Fruit fly (Drosophila melanogaster) whole organism, embryonic: ENCODE measurements around the gene rols.

Experiments used
- Bteb2 ChIP-seq: fragments of 200-800 bp; sonication (Bioruptor generic); optimal IDR thresholded peaks from 2 replicates; lab custom pipeline; 2016; ENCODE audit warnings: missing biosample characterization, missing genetic modification characterization
- CG1024 ChIP-seq: fragments of 200-800 bp; sonication (Bioruptor generic); IDR thresholded peaks from 2 replicates; pipeline ENCODE4 v1.3.6; 2022; ENCODE audit warnings: missing biosample characterization, missing genetic modification characterization
- CG10274 ChIP-seq: fragments of 200-800 bp; sonication (Bioruptor generic); optimal IDR thresholded peaks from 3 replicates; lab custom pipeline; 2017; ENCODE audit warnings: missing biosample characterization, mild to moderate bottlenecking, missing genetic modification characterization
- CG10366 ChIP-seq: fragments of 200-800 bp; sonication (Bioruptor generic); IDR thresholded peaks from 2 replicates; pipeline ENCODE4 v1.3.6; 2022; ENCODE audit warnings: missing biosample characterization, missing genetic modification characterization
- CG10565 ChIP-seq: fragments of 200-800 bp; sonication (Bioruptor generic); optimal IDR thresholded peaks from 3 replicates; lab custom pipeline; 2016; ENCODE audit warnings: missing biosample characterization, mild to moderate bottlenecking, missing genetic modification characterization
- CG11085 ChIP-seq: fragments of 200-800 bp; sonication (Bioruptor generic); IDR thresholded peaks from 2 replicates; pipeline ENCODE4 v1.3.6; 2022; ENCODE audit warnings: missing biosample characterization, missing genetic modification characterization
- CG11093 ChIP-seq: fragments of 200-800 bp; sonication (Bioruptor generic); IDR thresholded peaks from 3 replicates; pipeline ENCODE4 v1.3.6; 2022; ENCODE audit warnings: missing biosample characterization, missing genetic modification characterization
- CG11696 ChIP-seq: fragments of 200-800 bp; sonication (Bioruptor generic); IDR thresholded peaks from 2 replicates; pipeline ENCODE4 v1.3.6; 2022; ENCODE audit warnings: missing biosample characterization, missing genetic modification characterization
- CG1529 ChIP-seq: fragments of 200-800 bp; sonication (Bioruptor generic); optimal IDR thresholded peaks from 3 replicates; lab custom pipeline; 2018; ENCODE audit warnings: missing biosample characterization, missing genetic modification characterization
- CG16863 ChIP-seq: fragments of 200-800 bp; sonication (Bioruptor generic); optimal IDR thresholded peaks from 3 replicates; lab custom pipeline; 2016; ENCODE audit warnings: missing biosample characterization, missing genetic modification characterization
- CG17328 ChIP-seq: fragments of 200-800 bp; sonication (Bioruptor generic); IDR thresholded peaks from 2 replicates; pipeline ENCODE4 v1.3.6; 2022; ENCODE audit warnings: missing biosample characterization, missing genetic modification characterization
- CG31388 ChIP-seq: fragments of 200-800 bp; sonication (Bioruptor generic); optimal IDR thresholded peaks from 2 replicates; lab custom pipeline; 2016; ENCODE audit warnings: missing biosample characterization, missing genetic modification characterization
- CG32772 ChIP-seq: fragments of 200-800 bp; sonication (Bioruptor generic); IDR thresholded peaks from 2 replicates; pipeline ENCODE4 v1.3.6; 2022; ENCODE audit warnings: missing biosample characterization, missing genetic modification characterization
- CG4707 ChIP-seq: fragments of 200-800 bp; sonication (Bioruptor generic); optimal IDR thresholded peaks from 2 replicates; lab custom pipeline; 2018; ENCODE audit warnings: missing biosample characterization, mild to moderate bottlenecking, missing genetic modification characterization, moderate library complexity
- CG6765 ChIP-seq: fragments of 200-800 bp; sonication (Bioruptor generic); optimal IDR thresholded peaks from 3 replicates; lab custom pipeline; 2017; ENCODE audit warnings: missing biosample characterization, mild to moderate bottlenecking, missing genetic modification characterization
- CG6813 ChIP-seq: fragments of 200-800 bp; sonication (Bioruptor generic); optimal IDR thresholded peaks from 2 replicates; lab custom pipeline; 2017; ENCODE audit warnings: missing biosample characterization, missing genetic modification characterization, mild to moderate bottlenecking, moderate library complexity, missing genetic modification reagents
- CG8388 ChIP-seq: fragments of 200-800 bp; sonication (Bioruptor generic); optimal IDR thresholded peaks from 2 replicates; lab custom pipeline; 2019; ENCODE audit warnings: missing biosample characterization, mild to moderate bottlenecking, missing genetic modification characterization, moderate library complexity
- CG8765 ChIP-seq: fragments of 200-800 bp; sonication (Bioruptor generic); IDR thresholded peaks from 2 replicates; pipeline ENCODE4 v1.3.6; 2022; ENCODE audit warnings: missing biosample characterization, missing genetic modification characterization
- CG8944 ChIP-seq: fragments of 200-800 bp; sonication (Bioruptor generic); optimal IDR thresholded peaks from 3 replicates; lab custom pipeline; 2016; ENCODE audit warnings: missing biosample characterization, missing genetic modification characterization
- CG9215 ChIP-seq: fragments of 200-800 bp; sonication (Bioruptor generic); IDR thresholded peaks from 2 replicates; pipeline ENCODE4 v1.3.6; 2022; ENCODE audit warnings: missing biosample characterization, missing genetic modification characterization
- CkIIα-i1 ChIP-seq: fragments of 200-800 bp; sonication (Bioruptor generic); IDR thresholded peaks from 2 replicates; pipeline ENCODE4 v1.3.6; 2022; ENCODE audit warnings: missing biosample characterization, missing genetic modification characterization
- Doc2 ChIP-seq: fragments of 200-800 bp; sonication (Bioruptor generic); IDR thresholded peaks from 2 replicates; pipeline ENCODE4 v1.3.6; 2022; ENCODE audit warnings: missing biosample characterization, missing genetic modification characterization
- Dp ChIP-seq: fragments of 200-800 bp; sonication (Bioruptor generic); optimal IDR thresholded peaks from 2 replicates; lab custom pipeline; 2018; ENCODE audit warnings: missing biosample characterization, mild to moderate bottlenecking, missing genetic modification characterization, moderate library complexity
- Drgx ChIP-seq: fragments of 200-800 bp; sonication (Bioruptor generic); IDR thresholded peaks from 2 replicates; pipeline ENCODE4 v1.3.6; 2022; ENCODE audit warnings: missing biosample characterization, missing genetic modification characterization
- Ets65A ChIP-seq: fragments of 200-800 bp; sonication (Bioruptor generic); peaks from one replicate; lab custom pipeline; 2016; ENCODE audit warnings: missing biosample characterization, missing genetic modification characterization
- Fer3 ChIP-seq: fragments of 200-800 bp; sonication (Bioruptor generic); optimal IDR thresholded peaks from 2 replicates; lab custom pipeline; 2018; ENCODE audit warnings: missing biosample characterization, mild to moderate bottlenecking, missing genetic modification characterization, moderate library complexity
- HmgD ChIP-seq: fragments of 200-800 bp; sonication (Bioruptor generic); optimal IDR thresholded peaks from 3 replicates; lab custom pipeline; 2016; ENCODE audit warnings: missing biosample characterization, missing genetic modification characterization
- Opbp ChIP-seq: fragments of 200-800 bp; sonication (Bioruptor generic); IDR thresholded peaks from 3 replicates; pipeline ENCODE4 v1.3.6; 2022; ENCODE audit warnings: missing biosample characterization, missing genetic modification characterization; ENCODE audit not compliant: partially characterized antibody
- Poxn ChIP-seq: fragments of 200-800 bp; sonication (Bioruptor generic); IDR thresholded peaks from 2 replicates; pipeline ENCODE4 v1.3.6; 2022; ENCODE audit warnings: missing biosample characterization, missing genetic modification characterization
- Six4 ChIP-seq: fragments of 200-800 bp; sonication (Bioruptor generic); optimal IDR thresholded peaks from 2 replicates; lab custom pipeline; 2016; ENCODE audit warnings: missing biosample characterization, missing genetic modification characterization
- Taf1 ChIP-seq: fragments of 200-800 bp; sonication (Bioruptor generic); IDR thresholded peaks from 2 replicates; pipeline ENCODE4 v1.3.6; 2022; ENCODE audit warnings: missing biosample characterization, missing genetic modification characterization
- Vsx1 ChIP-seq: fragments of 200-800 bp; sonication (Bioruptor generic); optimal IDR thresholded peaks from 2 replicates; lab custom pipeline; 2017; ENCODE audit warnings: missing biosample characterization, mild to moderate bottlenecking, missing genetic modification characterization, missing genetic modification reagents
- Xrp1 ChIP-seq: fragments of 200-800 bp; sonication (Bioruptor generic); IDR thresholded peaks from 2 replicates; pipeline ENCODE4 v1.3.6; 2022; ENCODE audit warnings: missing biosample characterization, missing genetic modification characterization
- al ChIP-seq: fragments of 200-800 bp; sonication (Bioruptor generic); IDR thresholded peaks from 2 replicates; pipeline ENCODE4 v1.3.6; 2022; ENCODE audit warnings: missing biosample characterization, missing genetic modification characterization
- ap ChIP-seq: fragments of 200-800 bp; sonication (Bioruptor generic); IDR thresholded peaks from 2 replicates; pipeline ENCODE4 v1.3.6; 2022; ENCODE audit warnings: missing biosample characterization, missing genetic modification characterization
- ash1 ChIP-seq: fragments of 200-800 bp; sonication (Bioruptor generic); optimal IDR thresholded peaks from 2 replicates; lab custom pipeline; 2018; ENCODE audit warnings: missing biosample characterization, mild to moderate bottlenecking, missing genetic modification characterization
- emc ChIP-seq: fragments of 200-800 bp; sonication (Bioruptor generic); optimal IDR thresholded peaks from 2 replicates; lab custom pipeline; 2016; ENCODE audit warnings: missing biosample characterization, missing genetic modification characterization
- eyg ChIP-seq: fragments of 200-800 bp; sonication (Bioruptor generic); optimal IDR thresholded peaks from 3 replicates; lab custom pipeline; 2016; ENCODE audit warnings: missing biosample characterization, missing genetic modification characterization
- ftz-f1 ChIP-seq: fragments of 200-800 bp; sonication (Bioruptor generic); optimal IDR thresholded peaks from 2 replicates; lab custom pipeline; 2016; ENCODE audit warnings: missing biosample characterization, missing genetic modification characterization
- gem ChIP-seq: fragments of 200-800 bp; sonication (Bioruptor generic); optimal IDR thresholded peaks from 2 replicates; lab custom pipeline; 2019; ENCODE audit warnings: missing biosample characterization, mild to moderate bottlenecking, missing genetic modification characterization, moderate library complexity
- gfzf ChIP-seq: fragments of 200-800 bp; sonication (Bioruptor generic); optimal IDR thresholded peaks from 2 replicates; lab custom pipeline; 2016; ENCODE audit warnings: missing biosample characterization, mild to moderate bottlenecking, missing genetic modification characterization, moderate library complexity
- hkb ChIP-seq, 2 experiments: fragments of 200-800 bp in 1 of 2; fragments of >200 bp in 1 of 2; sonication (Bioruptor generic) in 1 of 2; IDR thresholded peaks in 1 of 2; optimal IDR thresholded peaks in 1 of 2; 2 replicates each; pipeline versions ENCODE4 v1.3.6 to Lab custom; 2017 to 2022; ENCODE audit warnings: missing biosample characterization in 1 of 2, missing genetic modification characterization in 1 of 2
- onecut ChIP-seq: fragments of 200-800 bp; sonication (Bioruptor generic); IDR thresholded peaks from 2 replicates; pipeline ENCODE4 v1.3.6; 2022; ENCODE audit warnings: missing biosample characterization, missing genetic modification characterization
- sd ChIP-seq: fragments of 200-800 bp; sonication (Bioruptor generic); optimal IDR thresholded peaks from 3 replicates; lab custom pipeline; 2018; ENCODE audit warnings: missing biosample characterization, mild to moderate bottlenecking, missing genetic modification characterization, moderate library complexity
- sens-2 ChIP-seq: fragments of 200-800 bp; sonication (Bioruptor generic); IDR thresholded peaks from 2 replicates; pipeline ENCODE4 v1.3.6; 2022; ENCODE audit warnings: missing biosample characterization, missing genetic modification characterization
- sob ChIP-seq: fragments of 200-800 bp; sonication (Bioruptor generic); IDR thresholded peaks from 2 replicates; pipeline ENCODE4 v1.3.6; 2022; ENCODE audit warnings: missing biosample characterization, missing genetic modification characterization
- sug ChIP-seq: fragments of 200-800 bp; optimal IDR thresholded peaks from 2 replicates; lab custom pipeline; 2019; ENCODE audit warnings: missing biosample characterization, mild to moderate bottlenecking, missing genetic modification characterization, moderate library complexity
- tup ChIP-seq: fragments of 200-800 bp; sonication (Bioruptor generic); optimal IDR thresholded peaks from 2 replicates; lab custom pipeline; 2016; ENCODE audit warnings: missing biosample characterization, mild to moderate bottlenecking, missing genetic modification characterization, moderate library complexity
- usp ChIP-seq: fragments of >200 bp; optimal IDR thresholded peaks from 2 replicates; lab custom pipeline; 2017; ENCODE audit warnings: missing biosample characterization, missing genetic modification characterization
- vnd ChIP-seq: fragments of 200-800 bp; sonication (Bioruptor generic); IDR thresholded peaks from 3 replicates; pipeline ENCODE4 v1.3.6; 2022; ENCODE audit warnings: missing biosample characterization, missing genetic modification characterization; ENCODE audit not compliant: partially characterized antibody
- zen ChIP-seq: fragments of 200-800 bp; sonication (Bioruptor generic); optimal IDR thresholded peaks from 3 replicates; lab custom pipeline; 2018; ENCODE audit warnings: missing biosample characterization, mild to moderate bottlenecking, missing genetic modification characterization, moderate library complexity
- zen2 ChIP-seq: fragments of 200-800 bp; sonication (Bioruptor generic); IDR thresholded peaks from 3 replicates; pipeline ENCODE4 v1.3.6; 2022; ENCODE audit warnings: missing biosample characterization, missing genetic modification characterization; ENCODE audit not compliant: partially characterized antibody

Gene rols

dm6 chr3L:12053695-12054094 is 11.0 kb downstream of the rols start (continued):
- TF ChIP-seq eyg (GFP tag; lab: Kevin White, UChicago) (no peak), onecut (GFP tag; lab: Robert Waterston, UW) (no peak), gfzf (no peak), CG32772 (GFP tag; lab: Robert Waterston, UW) (peak; percentile 54; the same call in 1 of the 2 replicates), Six4 (GFP tag; lab: Kevin White, UChicago) (peak; percentile 36), CG10565 (no peak), Taf1 (GFP tag; lab: Robert Waterston, UW) (no peak), CG8944 (GFP tag; lab: Kevin White, UChicago) (peak; percentile 5), Poxn (GFP tag; lab: Robert Waterston, UW) (no peak), CG1024 (GFP tag; lab: Robert Waterston, UW) (peak; percentile 52; the same call in 1 of the 2 replicates), hkb (optimal IDR thresholded peaks at IDR 0.05; lab: Kevin White, UChicago) (no peak), hkb (GFP tag; IDR thresholded peaks at IDR 0.05; lab: Robert Waterston, UW) (peak; percentile 56; the same call in 1 of the 2 replicates), CG16863 (GFP tag; lab: Kevin White, UChicago) (peak; percentile 16), zen (tag; lab: Kevin White, UChicago) (peak; percentile 12), al (GFP tag; lab: Robert Waterston, UW) (no peak), Ets65A (peak; percentile 89), CG11085 (GFP tag; lab: Robert Waterston, UW) (no peak), CG6765 (GFP tag; lab: Kevin White, UChicago) (no peak), zen2 (GFP tag; lab: Robert Waterston, UW) (no peak), Doc2 (GFP tag; lab: Robert Waterston, UW) (no peak), CkIIα-i1 (GFP tag; lab: Robert Waterston, UW) (no peak), ash1 (no peak), CG17328 (GFP tag; lab: Robert Waterston, UW) (peak; percentile 22; the same call in 1 of the 2 replicates), Fer3 (tag; lab: Kevin White, UChicago) (no peak), CG8388 (GFP tag; lab: Kevin White, UChicago) (peak; percentile 65)

- TF ChIP-seq gem (tag; lab: Kevin White, UChicago) = peak; percentile 68
- no peak for TF ChIP-seq HmgD (GFP tag; lab: Kevin White, UChicago)
- TF ChIP-seq CG11696 = no peak
- no peak for TF ChIP-seq sug (tag; lab: Kevin White, UChicago)
- no peak for TF ChIP-seq CG9215 (GFP tag; lab: Robert Waterston, UW)
- TF ChIP-seq CG1529 = no peak
- TF ChIP-seq Opbp = no peak
- TF ChIP-seq Dp (GFP tag; lab: Kevin White, UChicago) = no peak
- TF ChIP-seq CG10274 (GFP tag; lab: Kevin White, UChicago) = no peak
- TF ChIP-seq Vsx1 (GFP tag; lab: Kevin White, UChicago) = no peak
- peak; percentile 0 for TF ChIP-seq CG31388 (GFP tag; lab: Kevin White, UChicago)
- no peak for TF ChIP-seq usp
- TF ChIP-seq emc (GFP tag; lab: Kevin White, UChicago) = no peak
- no peak for TF ChIP-seq CG4707 (GFP tag; lab: Kevin White, UChicago)
- TF ChIP-seq Bteb2 (GFP tag; lab: Kevin White, UChicago) = no peak
- no peak for TF ChIP-seq sd (tag; lab: Kevin White, UChicago)
- TF ChIP-seq CG6813 (GFP tag; lab: Kevin White, UChicago) = no peak
- TF ChIP-seq Drgx = peak; percentile 56
- no peak for TF ChIP-seq ftz-f1 (GFP tag; lab: Kevin White, UChicago)
- no peak for TF ChIP-seq ap
- no peak for TF ChIP-seq sens-2 (GFP tag; lab: Robert Waterston, UW)
- no peak for TF ChIP-seq CG8765 (GFP tag; lab: Robert Waterston, UW)
- TF ChIP-seq vnd (GFP tag; lab: Robert Waterston, UW) = no peak
- TF ChIP-seq Xrp1 (GFP tag; lab: Robert Waterston, UW) = peak; percentile 49
- TF ChIP-seq tup (GFP tag; lab: Kevin White, UChicago) = no peak
- peak; percentile 50 for TF ChIP-seq CG10366 (GFP tag; lab: Robert Waterston, UW)
- no peak for TF ChIP-seq CG11093
- TF ChIP-seq sob (GFP tag; lab: Robert Waterston, UW) = no peak
Observed at dm6 chr3L:12050629-12051028, 14.0 kb downstream of the rols start.
